Comparison of ENCODE assay signal across 5 worm cellular contexts in genomic region chrX:12549056-12549455, ce11.
TF ChIP-seq lines count a peak whose summit lies in the region.

No protein-coding gene starts in this region.

TF ChIP-seq in whole organism, L1 larva, 84 proteins besides CTCF, POLR2A, EP300 and RAD21:
- TF ChIP-seq elt-3 (tag; optimal IDR thresholded peaks at IDR 0.05; lab: Kevin White, UChicago) = no peak
- peak; percentile 30 for TF ChIP-seq lin-14 (GFP tag; optimal IDR thresholded peaks at IDR 0.05; lab: Kevin White, UChicago)
- no peak for TF ChIP-seq nhr-20 (tag; optimal IDR thresholded peaks at IDR 0.05; lab: Kevin White, UChicago)
- TF ChIP-seq vab-15 (tag; optimal IDR thresholded peaks at IDR 0.05; lab: Kevin White, UChicago) = no peak
- peak; percentile 82 for TF ChIP-seq fkh-10 (GFP tag; optimal IDR thresholded peaks at IDR 0.05; lab: Kevin White, UChicago)
- no peak for TF ChIP-seq isw-1 (GFP tag; IDR thresholded peaks at IDR 0.05; lab: Robert Waterston, UW)
- no peak for TF ChIP-seq mab-9 (GFP tag; IDR thresholded peaks at IDR 0.05; lab: Robert Waterston, UW)

TF ChIP-seq in whole organism, L3 larva, 47 proteins besides CTCF, POLR2A, EP300 and RAD21:
- TF ChIP-seq lin-39 (tag; optimal IDR thresholded peaks at IDR 0.05; lab: Kevin White, UChicago) = no peak
- TF ChIP-seq fkh-10 (GFP tag; optimal IDR thresholded peaks at IDR 0.05; lab: Kevin White, UChicago) = peak; percentile 59
- no peak for TF ChIP-seq R02D3.7 (tag; optimal IDR thresholded peaks at IDR 0.05; lab: Kevin White, UChicago)

TF ChIP-seq in whole organism, L4 larva, 104 proteins besides CTCF, POLR2A, EP300 and RAD21:
- peak; percentile 36 for TF ChIP-seq fkh-10 (GFP tag; optimal IDR thresholded peaks at IDR 0.05; lab: Kevin White, UChicago)
- no peak for TF ChIP-seq F10B5.3 (tag; optimal IDR thresholded peaks at IDR 0.05; lab: Kevin White, UChicago)
- no peak for TF ChIP-seq F37D6.2 (tag; optimal IDR thresholded peaks at IDR 0.05; lab: Kevin White, UChicago)
- no peak for TF ChIP-seq dpl-1 (GFP tag; optimal IDR thresholded peaks at IDR 0.05; lab: Kevin White, UChicago)
- no peak for TF ChIP-seq Y48G9A.11 (GFP tag; IDR thresholded peaks at IDR 0.05; lab: Robert Waterston, UW)
- TF ChIP-seq ZK337.2 (GFP tag; IDR thresholded peaks at IDR 0.05; lab: Robert Waterston, UW) = no peak
TF ChIP-seq in whole organism, L4 larva: peak in this region for 1.

TF ChIP-seq in whole organism, late embryonic, 69 proteins besides CTCF, POLR2A, EP300 and RAD21:
- TF ChIP-seq Y22D7AL.16 (tag; optimal IDR thresholded peaks at IDR 0.05; lab: Kevin White, UChicago) = no peak
- TF ChIP-seq hlh-6 (tag; optimal IDR thresholded peaks at IDR 0.05; lab: Kevin White, UChicago) = no peak
- TF ChIP-seq unc-42 (tag; optimal IDR thresholded peaks at IDR 0.05; lab: Kevin White, UChicago) = peak; percentile 92
- TF ChIP-seq nhr-11 (tag; optimal IDR thresholded peaks at IDR 0.05; lab: Kevin White, UChicago) = no peak
- no peak for TF ChIP-seq npax-4 (tag; optimal IDR thresholded peaks at IDR 0.05; lab: Kevin White, UChicago)
- TF ChIP-seq pros-1 (tag; optimal IDR thresholded peaks at IDR 0.05; lab: Kevin White, UChicago) = no peak
- TF ChIP-seq hlh-8 (tag; optimal IDR thresholded peaks at IDR 0.05; lab: Kevin White, UChicago) = no peak

TF ChIP-seq in whole organism, mixed stage, embryonic, 35 proteins besides CTCF, POLR2A, EP300 and RAD21:
- TF ChIP-seq unc-120 (tag; optimal IDR thresholded peaks at IDR 0.05; lab: Kevin White, UChicago; ENCODE audit: poor library complexity, severe bottlenecking) (no peak), mep-1 (tag; optimal IDR thresholded peaks at IDR 0.05; lab: Kevin White, UChicago) (no peak), pha-4 (tag; optimal IDR thresholded peaks at IDR 0.05; lab: Kevin White, UChicago) (no peak), nhr-76 (tag; optimal IDR thresholded peaks at IDR 0.05; lab: Kevin White, UChicago) (no peak), lin-13 (tag; optimal IDR thresholded peaks at IDR 0.05; lab: Kevin White, UChicago) (no peak), nhr-237 (tag; optimal IDR thresholded peaks at IDR 0.05; lab: Kevin White, UChicago) (no peak), ces-1 (GFP tag; optimal IDR thresholded peaks at IDR 0.05; lab: Kevin White, UChicago) (peak; percentile 96), snpc-4 (tag; optimal IDR thresholded peaks at IDR 0.05; lab: Kevin White, UChicago) (no peak)

Comparison
In these comparisons a context has a peak if more than half of its experiments do, and no peak if none do; other contexts are left out.
1. Of the 29 proteins assayed by ChIP-seq in both whole organism, L4 larva and whole organism, L1 larva: peak only in whole organism, L4 larva: none; only in whole organism, L1 larva: none; in both: fkh-10; in neither: 28.